Comparison of ENCODE assay signal across 3 worm cellular contexts in the genomic region with DNA sequence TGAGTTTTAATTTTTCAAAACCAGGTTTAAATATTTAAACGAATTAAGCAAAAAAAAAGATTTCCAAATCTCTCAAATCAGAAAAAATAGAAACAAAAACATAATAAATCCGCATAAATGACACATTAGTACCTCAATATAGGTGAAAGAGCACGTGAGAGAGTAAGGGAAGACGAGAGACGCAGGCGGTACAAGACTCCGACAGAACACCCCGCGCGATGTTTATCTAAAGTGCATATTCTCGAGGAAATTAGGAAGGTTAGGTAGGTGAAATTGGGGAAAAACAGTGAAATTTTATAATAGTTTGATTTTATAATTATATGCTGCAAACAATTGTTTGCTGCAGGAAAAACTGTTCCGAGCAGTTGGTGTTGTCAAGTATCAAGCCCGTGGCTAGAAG.
A peak's percentile ranks its signal among the peaks of the same experiment; 100 is the strongest.
TF ChIP-seq lines count a peak whose summit lies in the region.

No protein-coding gene starts in this region.

TF ChIP-seq in whole organism, L1 larva, 84 proteins besides CTCF, POLR2A, EP300 and RAD21 (continued from another document):
- TF ChIP-seq efl-1 (optimal IDR thresholded peaks at IDR 0.05; lab: Kevin White, UChicago) (peak; percentile 50 to 59), efl-1 (GFP tag; optimal IDR thresholded peaks at IDR 0.05 in 1 of 2; lab: Kevin White, UChicago) (peak; percentile 33 to 93), sup-37 (GFP tag; optimal IDR thresholded peaks at IDR 0.05; lab: Kevin White, UChicago) (no peak), ztf-11 (tag; optimal IDR thresholded peaks at IDR 0.05; lab: Kevin White, UChicago) (no peak), efl-3 (GFP tag; optimal IDR thresholded peaks at IDR 0.05; lab: Kevin White, UChicago) (no peak), snpc-4 (tag; optimal IDR thresholded peaks at IDR 0.05; lab: Kevin White, UChicago) (no peak), dpl-1 (GFP tag; optimal IDR thresholded peaks at IDR 0.05; lab: Kevin White, UChicago) (peak; percentile 3 to 54 (median 41)), nhr-90 (tag; optimal IDR thresholded peaks at IDR 0.05; lab: Kevin White, UChicago; ENCODE audit: poor library complexity) (no peak), blmp-1 (tag; optimal IDR thresholded peaks at IDR 0.05; lab: Kevin White, UChicago) (peak; percentile 50), ceh-8 (GFP tag; optimal IDR thresholded peaks at IDR 0.05; lab: Kevin White, UChicago) (no peak), xbp-1 (tag; optimal IDR thresholded peaks at IDR 0.05; lab: Kevin White, UChicago) (peak; percentile 35), dsc-1 (tag; optimal IDR thresholded peaks at IDR 0.05; lab: Kevin White, UChicago) (peak; percentile 18), nhr-85 (tag; lab: Kevin White, UChicago) (peak; percentile 80), egl-27 (tag; optimal IDR thresholded peaks at IDR 0.05; lab: Kevin White, UChicago) (no peak)
TF ChIP-seq in whole organism, L1 larva: peak in this region for 17.

TF ChIP-seq in whole organism, L2 larva, 48 proteins besides CTCF, POLR2A, EP300 and RAD21 (continued from another document):
- no peak for TF ChIP-seq zag-1 (tag; optimal IDR thresholded peaks at IDR 0.05; lab: Kevin White, UChicago)
- TF ChIP-seq sma-3 (GFP tag; optimal IDR thresholded peaks at IDR 0.05; lab: Kevin White, UChicago): no peak
- no peak for TF ChIP-seq F13H6.1 (tag; optimal IDR thresholded peaks at IDR 0.05; lab: Kevin White, UChicago)
- TF ChIP-seq mab-5 (tag; optimal IDR thresholded peaks at IDR 0.05; lab: Kevin White, UChicago): no peak
- no peak for TF ChIP-seq ceh-82 (tag; optimal IDR thresholded peaks at IDR 0.05; lab: Kevin White, UChicago)
- no peak for TF ChIP-seq gmeb-1 (tag; optimal IDR thresholded peaks at IDR 0.05; lab: Kevin White, UChicago)
- no peak for TF ChIP-seq sma-9 (GFP tag; optimal IDR thresholded peaks at IDR 0.05; lab: Kevin White, UChicago)
- TF ChIP-seq sma-9 (tag; optimal IDR thresholded peaks at IDR 0.05; lab: Kevin White, UChicago): no peak
- peak; percentile 50 for TF ChIP-seq unc-55 (GFP tag; optimal IDR thresholded peaks at IDR 0.05; lab: Kevin White, UChicago)
- TF ChIP-seq nhr-12 (tag; optimal IDR thresholded peaks at IDR 0.05; lab: Kevin White, UChicago): no peak
- no peak for TF ChIP-seq ztf-4 (tag; optimal IDR thresholded peaks at IDR 0.05; lab: Kevin White, UChicago)
- TF ChIP-seq ztf-11 (tag; optimal IDR thresholded peaks at IDR 0.05; lab: Kevin White, UChicago): no peak
TF ChIP-seq in whole organism, L2 larva: peak in this region for 5.

TF ChIP-seq in whole organism, L3 larva, 47 proteins besides CTCF, POLR2A, EP300 and RAD21 (continued from another document):
- TF ChIP-seq ceh-16 (tag; optimal IDR thresholded peaks at IDR 0.05; lab: Kevin White, UChicago) (no peak), mml-1 (tag; optimal IDR thresholded peaks at IDR 0.05; lab: Kevin White, UChicago) (no peak), jun-1 (tag; optimal IDR thresholded peaks at IDR 0.05; lab: Kevin White, UChicago) (no peak), pha-4 (tag; optimal IDR thresholded peaks at IDR 0.05; lab: Kevin White, UChicago) (peak; percentile 57), nhr-237 (tag; optimal IDR thresholded peaks at IDR 0.05; lab: Kevin White, UChicago) (no peak), R02D3.7 (tag; optimal IDR thresholded peaks at IDR 0.05; lab: Kevin White, UChicago) (no peak)
TF ChIP-seq in whole organism, L3 larva: peak in this region for 4.
